Fruit fly (Drosophila melanogaster): ENCODE measurements around the gene CG17568.

The CG17568 gene

dm6 chr2L:19181153-19181892, at the start of gene CG17568:
CG17568 (minus strand) TSS chr2L:19181702.
- TF ChIP-seq CG14711 (tag; optimal IDR thresholded peaks at IDR 0.05) (no peak), bab1 (GFP tag; optimal IDR thresholded peaks at IDR 0.05) (peak; percentile 1), CG12768 (GFP tag; optimal IDR thresholded peaks at IDR 0.05) (no peak), CG7045 (GFP tag; optimal IDR thresholded peaks at IDR 0.05) (no peak), CG11617 (GFP tag; optimal IDR thresholded peaks at IDR 0.05) (no peak), tj (GFP tag; optimal IDR thresholded peaks at IDR 0.05) (no peak), CG5204 (GFP tag; optimal IDR thresholded peaks at IDR 0.05) (no peak)

dm6 chr2L:19230518-19230917, 49.0 kb upstream of the CG17568 start:
- no peak for TF ChIP-seq cnc (optimal IDR thresholded peaks at IDR 0.05)

dm6 chr2L:19229059-19229458, 47.6 kb upstream of the CG17568 start:
- TF ChIP-seq Hr96 (GFP tag; optimal IDR thresholded peaks at IDR 0.05) = no peak

- no peak for TF ChIP-seq CG12768 (GFP tag; optimal IDR thresholded peaks at IDR 0.05)
- no peak for TF ChIP-seq Crg-1 (GFP tag; optimal IDR thresholded peaks at IDR 0.05)
- no peak for TF ChIP-seq CG7045 (GFP tag; optimal IDR thresholded peaks at IDR 0.05)
- no peak for TF ChIP-seq pad (GFP tag; optimal IDR thresholded peaks at IDR 0.05)
- no peak for TF ChIP-seq CG14711 (tag; optimal IDR thresholded peaks at IDR 0.05)
- no peak for TF ChIP-seq ovo (GFP tag; optimal IDR thresholded peaks at IDR 0.05)
- no peak for TF ChIP-seq CG33017 (tag; optimal IDR thresholded peaks at IDR 0.05)
- TF ChIP-seq toe (GFP tag; optimal IDR thresholded peaks at IDR 0.05) = no peak
- TF ChIP-seq Mnt (GFP tag; optimal IDR thresholded peaks at IDR 0.05) = no peak
- no peak for TF ChIP-seq CG1620 (GFP tag; optimal IDR thresholded peaks at IDR 0.05)
- TF ChIP-seq kay (GFP tag; ENCODE audit: borderline replicate concordance) = no peak
Observed at dm6 chr2L:19227656-19228055, 46.2 kb upstream of the CG17568 start.

dm6 chr2L:19225984-19226914, 44.7 kb upstream of the CG17568 start:
- no peak for TF ChIP-seq Crg-1 (GFP tag; optimal IDR thresholded peaks at IDR 0.05)
- no peak for TF ChIP-seq Clk (GFP tag; optimal IDR thresholded peaks at IDR 0.05)
- no peak for TF ChIP-seq CG7101 (tag; optimal IDR thresholded peaks at IDR 0.05)
- no peak for TF ChIP-seq CG7045 (GFP tag; optimal IDR thresholded peaks at IDR 0.05)
- TF ChIP-seq Hr96 (GFP tag; optimal IDR thresholded peaks at IDR 0.05) = no peak
- no peak for TF ChIP-seq bab1 (GFP tag; optimal IDR thresholded peaks at IDR 0.05)
- no peak for TF ChIP-seq Mnt (GFP tag; optimal IDR thresholded peaks at IDR 0.05)
- TF ChIP-seq CG12768 (GFP tag; optimal IDR thresholded peaks at IDR 0.05) = no peak

dm6 chr2L:19222311-19222710, 40.8 kb upstream of the CG17568 start:
- TF ChIP-seq CG14711 (tag; optimal IDR thresholded peaks at IDR 0.05) = no peak
- no peak for TF ChIP-seq CG7045 (GFP tag; optimal IDR thresholded peaks at IDR 0.05)
- no peak for TF ChIP-seq cic (GFP tag; optimal IDR thresholded peaks at IDR 0.05)
- no peak for TF ChIP-seq CG1620 (GFP tag; optimal IDR thresholded peaks at IDR 0.05)
- TF ChIP-seq CG11617 (GFP tag; optimal IDR thresholded peaks at IDR 0.05) = no peak
- no peak for TF ChIP-seq bab1 (GFP tag; optimal IDR thresholded peaks at IDR 0.05)

dm6 chr2L:19220036-19220612, 38.6 kb upstream of the CG17568 start:
- TF ChIP-seq ovo (GFP tag; optimal IDR thresholded peaks at IDR 0.05) (no peak), toe (GFP tag; optimal IDR thresholded peaks at IDR 0.05) (no peak), bab1 (GFP tag; optimal IDR thresholded peaks at IDR 0.05) (no peak), cnc (optimal IDR thresholded peaks at IDR 0.05) (no peak), Mnt (GFP tag; optimal IDR thresholded peaks at IDR 0.05) (no peak), kay (GFP tag; ENCODE audit: borderline replicate concordance) (no peak), CG7045 (GFP tag; optimal IDR thresholded peaks at IDR 0.05) (no peak), CG14711 (tag; optimal IDR thresholded peaks at IDR 0.05) (no peak), Hr96 (GFP tag; optimal IDR thresholded peaks at IDR 0.05) (no peak), Crg-1 (GFP tag; optimal IDR thresholded peaks at IDR 0.05) (no peak), cic (GFP tag; optimal IDR thresholded peaks at IDR 0.05) (no peak), CG1620 (GFP tag; optimal IDR thresholded peaks at IDR 0.05) (no peak), tj (GFP tag; optimal IDR thresholded peaks at IDR 0.05) (no peak), Clk (GFP tag; optimal IDR thresholded peaks at IDR 0.05) (no peak), pad (GFP tag; optimal IDR thresholded peaks at IDR 0.05) (no peak), CG11617 (GFP tag; optimal IDR thresholded peaks at IDR 0.05) (no peak), CG7101 (tag; optimal IDR thresholded peaks at IDR 0.05) (no peak)

Data from whole organism, adult.